Fruit fly (Drosophila melanogaster) whole organism, embryonic: ENCODE measurements around the gene CG9757.
A peak's percentile ranks its signal among the peaks of the same experiment; 100 is the strongest.

ENCODE experiments used
- Adf1 ChIP-seq: fragments of 200-800 bp; sonication (Bioruptor generic); IDR thresholded peaks from 2 replicates; pipeline ENCODE4 v1.3.6; 2022; ENCODE audit warnings: missing biosample characterization, missing genetic modification characterization
- Antp ChIP-seq: fragments of 200-800 bp; sonication (Bioruptor generic); optimal IDR thresholded peaks from 3 replicates; lab custom pipeline; 2016; ENCODE audit warnings: missing biosample characterization, missing genetic modification characterization
- Asciz ChIP-seq: fragments of 200-800 bp; sonication (Bioruptor generic); optimal IDR thresholded peaks from 2 replicates; lab custom pipeline; 2017; ENCODE audit warnings: missing biosample characterization, mild to moderate bottlenecking, missing genetic modification characterization, missing genetic modification reagents
- CG1233 ChIP-seq: fragments of 200-800 bp; sonication (Bioruptor generic); optimal IDR thresholded peaks from 4 replicates; lab custom pipeline; 2018; ENCODE audit warnings: missing biosample characterization, mild to moderate bottlenecking, missing genetic modification characterization
- CG12391 ChIP-seq: fragments of 200-800 bp; sonication (Bioruptor generic); optimal IDR thresholded peaks from 3 replicates; lab custom pipeline; 2018; ENCODE audit warnings: missing biosample characterization, mild to moderate bottlenecking, missing genetic modification characterization, moderate library complexity
- CG1603 ChIP-seq: fragments of 200-800 bp; sonication (Bioruptor generic); optimal IDR thresholded peaks from 2 replicates; lab custom pipeline; 2019; ENCODE audit warnings: missing biosample characterization, mild to moderate bottlenecking, missing genetic modification characterization, moderate library complexity
- CG17385 ChIP-seq: fragments of 200-800 bp; sonication (Bioruptor generic); optimal IDR thresholded peaks from 3 replicates; lab custom pipeline; 2018; ENCODE audit warnings: missing biosample characterization, mild to moderate bottlenecking, missing genetic modification characterization
- CG18599 ChIP-seq: fragments of 200-800 bp; sonication (Bioruptor generic); optimal IDR thresholded peaks from 3 replicates; lab custom pipeline; 2017; ENCODE audit warnings: missing biosample characterization, missing genetic modification characterization, mild to moderate bottlenecking, moderate library complexity, missing genetic modification reagents
- CG2875 ChIP-seq: fragments of 200-800 bp; sonication (Bioruptor generic); optimal IDR thresholded peaks from 2 replicates; lab custom pipeline; 2017; ENCODE audit warnings: missing biosample characterization, mild to moderate bottlenecking, missing genetic modification characterization, missing genetic modification reagents
- CG33557 ChIP-seq: fragments of 200-800 bp; sonication (Bioruptor generic); optimal IDR thresholded peaks from 2 replicates; lab custom pipeline; 2019; ENCODE audit warnings: missing biosample characterization, mild to moderate bottlenecking, missing genetic modification characterization, moderate library complexity
- CG3838 ChIP-seq: fragments of 200-800 bp; sonication (Bioruptor generic); optimal IDR thresholded peaks from 3 replicates; lab custom pipeline; 2016; ENCODE audit warnings: missing biosample characterization, missing genetic modification characterization
- CG7745 ChIP-seq: fragments of 200-800 bp; sonication (Bioruptor generic); optimal IDR thresholded peaks from 2 replicates; lab custom pipeline; 2018; ENCODE audit warnings: missing biosample characterization, mild to moderate bottlenecking, missing genetic modification characterization, moderate library complexity
- CG8281 ChIP-seq: fragments of 200-800 bp; sonication (Bioruptor generic); optimal IDR thresholded peaks from 2 replicates; lab custom pipeline; 2018; ENCODE audit warnings: missing biosample characterization, mild to moderate bottlenecking, missing genetic modification characterization, moderate library complexity
- CG9727 ChIP-seq: fragments of 200-800 bp; sonication (Bioruptor generic); optimal IDR thresholded peaks from 3 replicates; lab custom pipeline; 2017; ENCODE audit warnings: missing biosample characterization, mild to moderate bottlenecking, missing genetic modification characterization
- CTCF ChIP-seq: fragments of 200-800 bp; sonication (Bioruptor generic); optimal IDR thresholded peaks from 2 replicates; lab custom pipeline; 2017; ENCODE audit warnings: missing biosample characterization, mild to moderate bottlenecking, missing genetic modification characterization, moderate library complexity
- Camta ChIP-seq: fragments of 200-800 bp; sonication (Bioruptor generic); optimal IDR thresholded peaks from 2 replicates; lab custom pipeline; 2016; ENCODE audit warnings: missing biosample characterization, missing genetic modification characterization
- Dad ChIP-seq: fragments of 200-800 bp; sonication (Bioruptor generic); optimal IDR thresholded peaks from 3 replicates; lab custom pipeline; 2016; ENCODE audit warnings: missing biosample characterization, missing genetic modification characterization
- Dip3 ChIP-seq: fragments of 200-800 bp; sonication (Bioruptor generic); optimal IDR thresholded peaks from 3 replicates; lab custom pipeline; 2016; ENCODE audit warnings: missing biosample characterization, missing genetic modification characterization
- Doc3 ChIP-seq: fragments of 200-800 bp; sonication (Bioruptor generic); IDR thresholded peaks from 3 replicates; pipeline ENCODE4 v1.3.6; 2022; ENCODE audit warnings: missing biosample characterization, missing genetic modification characterization; ENCODE audit not compliant: partially characterized antibody
- Fer2 ChIP-seq: fragments of 200-800 bp; sonication (Bioruptor generic); optimal IDR thresholded peaks from 2 replicates; lab custom pipeline; 2018; ENCODE audit warnings: missing biosample characterization, mild to moderate bottlenecking, missing genetic modification characterization, moderate library complexity
- HLH3B ChIP-seq: fragments of 200-800 bp; sonication (Bioruptor generic); IDR thresholded peaks from 2 replicates; pipeline ENCODE4 v1.3.6; 2022; ENCODE audit warnings: missing biosample characterization, missing genetic modification characterization
- Hey ChIP-seq: fragments of 200-800 bp; sonication (Bioruptor generic); optimal IDR thresholded peaks from 3 replicates; lab custom pipeline; 2018; ENCODE audit warnings: missing biosample characterization, mild to moderate bottlenecking, missing genetic modification characterization
- Kr ChIP-seq: fragments of 200-800 bp; sonication (Bioruptor generic); optimal IDR thresholded peaks from 2 replicates; lab custom pipeline; 2017; ENCODE audit warnings: missing biosample characterization, mild to moderate bottlenecking, missing genetic modification characterization
- Mrtf ChIP-seq: fragments of 200-800 bp; sonication (Bioruptor generic); IDR thresholded peaks from 3 replicates; pipeline ENCODE4 v1.3.6; 2022; ENCODE audit warnings: missing biosample characterization, missing genetic modification characterization
- NC2α ChIP-seq: fragments of 200-800 bp; sonication (Bioruptor generic); optimal IDR thresholded peaks from 2 replicates; lab custom pipeline; 2016; ENCODE audit warnings: missing biosample characterization, missing genetic modification characterization
- PHDP ChIP-seq: fragments of 200-800 bp; sonication (Bioruptor generic); optimal IDR thresholded peaks from 3 replicates; lab custom pipeline; 2018; ENCODE audit warnings: missing biosample characterization, mild to moderate bottlenecking, missing genetic modification characterization, moderate library complexity
- Rfx ChIP-seq: fragments of 200-800 bp; sonication (Bioruptor generic); IDR thresholded peaks from 2 replicates; pipeline ENCODE4 v1.3.6; 2022; ENCODE audit warnings: missing biosample characterization, missing genetic modification characterization
- Side ChIP-seq: fragments of 200-800 bp; sonication (Bioruptor generic); optimal IDR thresholded peaks from 2 replicates; lab custom pipeline; 2016; ENCODE audit warnings: missing biosample characterization, missing genetic modification characterization
- Spps ChIP-seq: fragments of 200-800 bp; sonication (Bioruptor generic); optimal IDR thresholded peaks from 2 replicates; lab custom pipeline; 2018; ENCODE audit warnings: missing biosample characterization, mild to moderate bottlenecking, missing genetic modification characterization
- ato ChIP-seq: fragments of 200-800 bp; sonication (Bioruptor generic); IDR thresholded peaks from 2 replicates; pipeline ENCODE4 v1.3.6; 2022; ENCODE audit warnings: missing biosample characterization, missing genetic modification characterization; ENCODE audit not compliant: partially characterized antibody
- br ChIP-seq: fragments of >200 bp; optimal IDR thresholded peaks from 2 replicates; lab custom pipeline; 2017
- chm ChIP-seq: fragments of 200-800 bp; sonication (Bioruptor generic); IDR thresholded peaks from 2 replicates; pipeline ENCODE4 v1.3.6; 2022; ENCODE audit warnings: missing biosample characterization, missing genetic modification characterization
- crp ChIP-seq, 2 experiments: fragments of 200-800 bp; sonication (Bioruptor generic); optimal IDR thresholded peaks; 2 replicates in 1 of 2; 3 replicates in 1 of 2; lab custom pipeline; 2017; ENCODE audit warnings: missing biosample characterization in 2 of 2, missing genetic modification characterization in 2 of 2, mild to moderate bottlenecking in 1 of 2, moderate library complexity in 1 of 2
- fd64A ChIP-seq: fragments of 200-800 bp; sonication (Bioruptor generic); optimal IDR thresholded peaks from 3 replicates; lab custom pipeline; 2018; ENCODE audit warnings: missing biosample characterization, mild to moderate bottlenecking, missing genetic modification characterization
- fd96Cb ChIP-seq: fragments of 200-800 bp; sonication (Bioruptor generic); optimal IDR thresholded peaks from 2 replicates; lab custom pipeline; 2018; ENCODE audit warnings: missing biosample characterization, mild to moderate bottlenecking, missing genetic modification characterization, moderate library complexity
- fu2 ChIP-seq: fragments of 200-800 bp; sonication (Bioruptor generic); optimal IDR thresholded peaks from 2 replicates; lab custom pipeline; 2016; ENCODE audit warnings: missing biosample characterization, missing genetic modification characterization
- hbn ChIP-seq: fragments of 200-800 bp; sonication (Bioruptor generic); IDR thresholded peaks from 2 replicates; pipeline ENCODE4 v1.3.6; 2022; ENCODE audit warnings: missing biosample characterization, missing genetic modification characterization; ENCODE audit not compliant: partially characterized antibody
- ind ChIP-seq: fragments of 200-800 bp; sonication (Bioruptor generic); optimal IDR thresholded peaks from 3 replicates; lab custom pipeline; 2016; ENCODE audit warnings: missing biosample characterization, missing genetic modification characterization
- ken ChIP-seq: fragments of 200-800 bp; sonication (Bioruptor generic); IDR thresholded peaks from 3 replicates; pipeline ENCODE4 v1.3.6; 2022; ENCODE audit warnings: missing biosample characterization, missing genetic modification characterization
- nmo ChIP-seq: fragments of 200-800 bp; sonication (Bioruptor generic); optimal IDR thresholded peaks from 2 replicates; lab custom pipeline; 2018; ENCODE audit warnings: missing biosample characterization, mild to moderate bottlenecking, missing genetic modification characterization, moderate library complexity
- pan ChIP-seq, 4 experiments: fragments of >200 bp in 3 of 4; fragments of 200-800 bp in 1 of 4; sonication (Bioruptor generic) in 1 of 4; optimal IDR thresholded peaks in 3 of 4; IDR thresholded peaks in 1 of 4; 2 replicates each; pipeline versions ENCODE4 v1.3.6 to Lab custom; 2017 to 2022; ENCODE audit warnings: missing biosample characterization in 2 of 4, missing genetic modification characterization in 2 of 4, mixed read lengths in 1 of 4
- pita ChIP-seq: fragments of 200-800 bp; sonication (Bioruptor generic); optimal IDR thresholded peaks from 2 replicates; lab custom pipeline; 2017; ENCODE audit warnings: missing biosample characterization, mild to moderate bottlenecking, missing genetic modification characterization
- rib ChIP-seq: fragments of 200-800 bp; sonication (Bioruptor generic); IDR thresholded peaks from 2 replicates; pipeline ENCODE4 v1.3.6; 2022; ENCODE audit warnings: missing biosample characterization, missing genetic modification characterization
- sens ChIP-seq: fragments of 200-800 bp; sonication (Bioruptor generic); peaks from one replicate; lab custom pipeline; 2016; ENCODE audit warnings: missing biosample characterization, missing genetic modification characterization
- sens-2 ChIP-seq: fragments of 200-800 bp; sonication (Bioruptor generic); IDR thresholded peaks from 2 replicates; pipeline ENCODE4 v1.3.6; 2022; ENCODE audit warnings: missing biosample characterization, missing genetic modification characterization
- ssp ChIP-seq: fragments of 200-800 bp; sonication (Bioruptor generic); IDR thresholded peaks from 2 replicates; pipeline ENCODE4 v1.3.6; 2022; ENCODE audit warnings: missing biosample characterization, missing genetic modification characterization
- stwl ChIP-seq: fragments of 200-800 bp; sonication (Bioruptor generic); optimal IDR thresholded peaks from 3 replicates; lab custom pipeline; 2018; ENCODE audit warnings: missing biosample characterization, mild to moderate bottlenecking, missing genetic modification characterization, moderate library complexity
- tio ChIP-seq: fragments of 200-800 bp; sonication (Bioruptor generic); optimal IDR thresholded peaks from 2 replicates; lab custom pipeline; 2017; ENCODE audit warnings: missing biosample characterization, missing genetic modification characterization, inconsistent platforms
- usp ChIP-seq: fragments of >200 bp; optimal IDR thresholded peaks from 2 replicates; lab custom pipeline; 2017; ENCODE audit warnings: missing biosample characterization, missing genetic modification characterization

CG9757 gene

DNA sequence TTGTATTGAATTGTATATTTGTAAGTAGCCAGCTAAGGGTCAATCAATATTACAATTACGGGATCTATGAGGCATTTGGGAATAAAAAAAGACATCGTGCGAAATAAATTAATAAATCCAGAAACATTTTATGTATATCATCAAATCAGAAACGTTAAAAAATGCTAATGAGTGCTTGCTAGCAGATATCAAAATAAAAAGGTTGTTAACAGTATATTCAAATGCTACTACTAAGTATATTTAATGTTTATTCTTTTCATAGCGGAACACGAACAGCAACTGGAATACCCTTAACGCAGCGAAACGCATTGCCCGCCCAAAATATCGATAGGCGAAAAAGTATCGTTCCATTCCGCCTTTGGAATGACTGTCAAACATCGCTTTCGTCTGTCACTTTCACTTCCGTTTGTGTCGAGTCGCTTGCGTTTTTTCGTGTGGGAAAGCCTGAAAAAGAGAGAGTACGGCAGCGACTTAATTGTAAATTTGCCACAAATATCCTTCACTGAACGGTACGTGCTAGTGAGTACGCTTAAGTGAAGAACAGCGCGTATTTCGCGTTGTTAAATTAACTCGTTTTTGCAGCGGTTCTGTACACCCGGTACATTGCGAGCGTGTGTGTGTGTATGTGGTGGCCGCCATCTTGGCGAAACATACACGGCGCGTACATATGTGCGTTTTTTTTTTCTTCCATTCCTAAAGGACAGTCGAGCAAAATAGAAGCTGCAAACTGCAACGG is 48.9 kb upstream of the CG9757 start, which contains the start of gene B52 (continued):
- TF ChIP-seq stwl (tag; lab: Kevin White, UChicago) (no peak), Fer2 (tag; lab: Kevin White, UChicago) (peak; percentile 17), CG33557 (GFP tag; lab: Kevin White, UChicago) (peak; percentile 79), crp (GFP tag; optimal IDR thresholded peaks at IDR 0.05; lab: Kevin White, UChicago) (peak in 1 of 2 experiments; percentile 20), tio (GFP tag; lab: Kevin White, UChicago) (peak; percentile 68), Adf1 (GFP tag; lab: Robert Waterston, UW) (peak; percentile 24; the same call in 1 of the 2 replicates), CTCF (no peak), NC2α (peak; percentile 1), CG17385 (GFP tag; lab: Kevin White, UChicago) (peak; percentile 79), HLH3B (peak; percentile 39), ato (GFP tag; lab: Robert Waterston, UW) (no peak), Antp (GFP tag; lab: Kevin White, UChicago) (peak; percentile 48), pan (optimal IDR thresholded peaks at IDR 0.05; lab: Kevin White, UChicago) (no peak), pan (GFP tag; optimal IDR thresholded peaks at IDR 0.05 in 1 of 2, IDR thresholded peaks at IDR 0.05 in 1 of 2) (peak in 1 of 2 experiments; percentile 65), CG1233 (peak; percentile 63), CG2875 (GFP tag; lab: Kevin White, UChicago) (peak; percentile 53), fd64A (peak; percentile 76), sens (GFP tag; lab: Kevin White, UChicago) (peak; percentile 87), CG9727 (GFP tag; lab: Kevin White, UChicago) (peak; percentile 68), usp (no peak), ind (GFP tag; lab: Kevin White, UChicago) (peak; percentile 11), Camta (peak; percentile 37), sens-2 (GFP tag; lab: Robert Waterston, UW) (peak; percentile 73), br (lab: Kevin White, UChicago) (no peak), Dip3 (GFP tag; lab: Kevin White, UChicago) (peak; percentile 17), CG18599 (peak; percentile 60), fd96Cb (tag; lab: Kevin White, UChicago) (peak; percentile 31), chm (GFP tag; lab: Robert Waterston, UW) (peak; percentile 80; the same call in 1 of the 2 replicates), rib (GFP tag; lab: Robert Waterston, UW) (peak; percentile 51; the same call in 1 of the 2 replicates), Asciz (GFP tag; lab: Kevin White, UChicago) (peak; percentile 71), Kr (GFP tag; lab: Kevin White, UChicago) (peak; percentile 45), Mrtf (peak; percentile 49; the same call in 1 of the 3 replicates), CG1603 (tag; lab: Kevin White, UChicago) (peak; percentile 83), Dad (GFP tag; lab: Kevin White, UChicago) (peak; percentile 61), ssp (peak; percentile 76), Spps (tag; lab: Kevin White, UChicago) (peak; percentile 42), hbn (GFP tag; lab: Robert Waterston, UW) (no peak), Rfx (GFP tag; lab: Robert Waterston, UW) (peak; percentile 82), pita (GFP tag; lab: Kevin White, UChicago) (no peak), nmo (GFP tag; lab: Kevin White, UChicago) (peak; percentile 29), Hey (tag; lab: Kevin White, UChicago) (peak; percentile 70), Doc3 (GFP tag; lab: Robert Waterston, UW) (no peak), CG3838 (no peak), ken (GFP tag; lab: Robert Waterston, UW) (peak; percentile 59; the same call in 2 of the 3 replicates), CG7745 (tag; lab: Kevin White, UChicago) (no peak), Side (peak; percentile 68), CG8281 (peak; percentile 11), fu2 (GFP tag; lab: Kevin White, UChicago) (peak; percentile 17), PHDP (tag; lab: Kevin White, UChicago) (peak; percentile 70), CG12391 (tag; lab: Kevin White, UChicago) (peak; percentile 57)
